Worm (Caenorhabditis elegans) whole organism, young adult: ENCODE data around the gene fbxc-7.

Experiments used
- F49E8.2 ChIP-seq: sonication (generic microtip); optimal IDR thresholded peaks from 3 replicates; lab custom pipeline; 2017; ENCODE audit warnings: missing genetic modification characterization, mild to moderate bottlenecking, missing compliant biosample characterization, antibody characterized with exemption, moderate library complexity; ENCODE audit not compliant: insufficient read depth
- T07F8.4 ChIP-seq: sonication (generic microtip); optimal IDR thresholded peaks from 2 replicates; lab custom pipeline; 2016; ENCODE audit warnings: mild to moderate bottlenecking, missing genetic modification characterization, moderate library complexity, missing compliant biosample characterization
- Y56A3A.18 ChIP-seq: fragments of 200-800 bp; sonication (Bioruptor generic); IDR thresholded peaks from 2 replicates; pipeline ENCODE4 v1.3.6; 2022; ENCODE audit warnings: missing genetic modification reagents, missing genetic modification characterization, missing compliant biosample characterization
- Y67H2A.10 ChIP-seq: fragments of 200-800 bp; sonication (Bioruptor generic); conservative IDR thresholded peaks from 2 replicates; pipeline ENCODE4 v1.3.6; 2022; ENCODE audit warnings: missing genetic modification reagents, missing genetic modification characterization, missing compliant biosample characterization
- aptf-3 ChIP-seq: fragments of 200-800 bp; sonication (Bioruptor generic); IDR thresholded peaks from 2 replicates; pipeline ENCODE4 v1.3.6; 2022; ENCODE audit warnings: missing genetic modification characterization, missing compliant biosample characterization
- ekl-4 ChIP-seq: fragments of 200-800 bp; sonication (Bioruptor generic); IDR thresholded peaks from 2 replicates; pipeline ENCODE4 v1.3.6; 2022; ENCODE audit warnings: missing genetic modification reagents, missing genetic modification characterization, missing compliant biosample characterization
- snpc-4 ChIP-seq, 5 experiments: fragments of 150-350 bp in 1 of 5; sonication (generic microtip) in 4 of 5; optimal IDR thresholded peaks; 2 replicates each; lab custom pipeline; 2014 to 2018; ENCODE audit warnings: missing genetic modification characterization in 5 of 5, missing biosample characterization in 3 of 5, antibody characterized with exemption in 2 of 5, mild to moderate bottlenecking in 2 of 5, missing compliant biosample characterization in 2 of 5, missing genotype in 2 of 5, moderate library complexity in 2 of 5, missing genetic modification reagents in 1 of 5

ce11 chrII:991300-991699, 36.6 kb downstream of the fbxc-7 start, which contains the start of gene fbxc-42:
- no peak for TF ChIP-seq aptf-3 (GFP tag; lab: Robert Waterston, UW)
- TF ChIP-seq snpc-4 (GFP tag; optimal IDR thresholded peaks at IDR 0.05; lab: Kevin White, UChicago), result no peak
- no peak for TF ChIP-seq snpc-4 (tag; optimal IDR thresholded peaks at IDR 0.05; lab: Kevin White, UChicago)
- TF ChIP-seq T07F8.4 (tag; lab: Kevin White, UChicago), result no peak
- no peak for TF ChIP-seq F49E8.2
- no peak for TF ChIP-seq ekl-4 (GFP tag; lab: Robert Waterston, UW)
- TF ChIP-seq Y56A3A.18 (GFP tag; lab: Robert Waterston, UW), result no peak
- TF ChIP-seq Y67H2A.10 (GFP tag; lab: Robert Waterston, UW), result no peak
